Worm (Caenorhabditis elegans) whole organism, L4/young adult: Measurements from ENCODE around the gene ceh-43.

Experiments used
- W03F9.2 ChIP-seq: fragments of 150-350 bp; optimal IDR thresholded peaks from 2 replicates; lab custom pipeline; 2014; ENCODE audit warnings: missing biosample characterization, missing genetic modification characterization
- dao-5 ChIP-seq: sonication (generic microtip); optimal IDR thresholded peaks from 2 replicates; lab custom pipeline; 2016; ENCODE audit warnings: missing genotype, missing genetic modification characterization, moderate library complexity, missing compliant biosample characterization
- him-1 ChIP-seq: sonication (generic microtip); optimal IDR thresholded peaks from 2 replicates; lab custom pipeline; 2016; ENCODE audit warnings: missing genotype, missing genetic modification reagents, missing genetic modification characterization, missing compliant biosample characterization

ce11 chrIII:4467277-4467676 is 17.5 kb upstream of the ceh-43 start, which contains the start of gene ndg-4:
- TF ChIP-seq him-1 (tag; lab: Kevin White, UChicago): no peak
- no peak for TF ChIP-seq dao-5
- TF ChIP-seq W03F9.2 (tag; lab: Kevin White, UChicago): no peak
